Fruit fly (Drosophila melanogaster): ENCODE data around the gene Sox21b.

Sox21b gene

dm6 chr3L:14131274-14131989 is at the start of gene Sox21b:
Gene Sox21b (minus strand): TSS chr3L:14131324.
- no peak for TF ChIP-seq CG17801 (GFP tag; optimal IDR thresholded peaks at IDR 0.05; ENCODE audit: partially characterized antibody)

DNA sequence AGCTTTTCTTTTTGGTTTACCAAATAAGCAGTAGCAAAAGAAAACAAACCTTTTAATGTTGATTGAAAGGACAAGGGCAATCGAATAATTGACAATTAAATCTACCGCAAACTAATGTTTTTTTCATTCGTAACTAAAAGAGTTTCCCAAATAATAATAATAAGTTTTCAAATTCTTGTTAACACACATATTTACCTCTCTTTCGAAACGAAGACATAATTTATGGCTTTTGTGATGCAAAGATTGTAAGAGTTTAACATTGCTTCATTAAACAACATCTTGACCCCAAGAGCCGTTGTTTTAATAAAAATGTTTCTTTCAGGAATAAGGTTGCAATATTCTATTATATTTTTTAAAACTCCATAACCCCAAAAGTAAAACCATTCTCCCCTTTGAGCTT is 47.4 kb upstream of the Sox21b start, which contains the start of gene D:
Gene D, minus strand, starts transcription at position 101 of the 400 bp plus-strand sequence.
- no peak for TF ChIP-seq CG17801 (GFP tag; optimal IDR thresholded peaks at IDR 0.05; ENCODE audit: partially characterized antibody)

DNA sequence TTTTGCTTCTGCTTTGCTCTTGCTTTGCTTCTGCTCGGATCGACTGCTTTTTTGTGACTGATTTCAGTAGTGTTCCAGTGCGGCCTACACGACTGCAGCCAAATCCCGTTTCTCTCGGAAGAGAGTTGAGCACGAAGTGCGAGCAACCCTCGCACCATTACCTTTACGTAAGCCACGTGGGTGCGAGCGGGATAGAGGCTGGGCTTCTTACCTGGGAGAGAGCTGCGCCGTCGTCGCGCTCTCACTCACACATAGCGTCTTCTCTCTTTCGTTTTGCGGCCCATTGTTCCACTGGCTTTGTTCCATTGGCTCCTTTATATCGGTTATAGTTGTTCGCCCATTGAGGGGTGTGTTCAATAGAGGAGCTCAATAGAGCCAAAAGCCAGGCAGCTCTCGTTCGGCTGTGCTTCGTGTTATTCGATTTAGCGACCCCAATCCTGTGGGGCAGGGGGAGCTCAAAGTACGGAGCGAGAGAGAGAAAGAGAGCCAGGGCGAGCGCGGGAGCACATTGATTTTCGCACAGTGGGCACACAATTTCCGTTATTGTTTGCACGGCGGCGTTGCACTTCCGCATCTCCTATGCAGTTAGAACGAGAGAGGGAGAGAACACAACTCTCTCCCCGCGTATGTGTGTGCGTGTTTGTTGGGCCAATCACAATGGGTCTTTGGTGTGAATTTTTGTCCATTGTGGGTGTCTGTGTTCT is 46.5 kb upstream of the Sox21b start:
- TF ChIP-seq CG17801 (GFP tag; optimal IDR thresholded peaks at IDR 0.05; ENCODE audit: partially characterized antibody), result no peak

dm6 chr3L:14174197-14174596 is 43.1 kb upstream of the Sox21b start:
- TF ChIP-seq CG17801 (GFP tag; optimal IDR thresholded peaks at IDR 0.05; ENCODE audit: partially characterized antibody), result no peak

DNA sequence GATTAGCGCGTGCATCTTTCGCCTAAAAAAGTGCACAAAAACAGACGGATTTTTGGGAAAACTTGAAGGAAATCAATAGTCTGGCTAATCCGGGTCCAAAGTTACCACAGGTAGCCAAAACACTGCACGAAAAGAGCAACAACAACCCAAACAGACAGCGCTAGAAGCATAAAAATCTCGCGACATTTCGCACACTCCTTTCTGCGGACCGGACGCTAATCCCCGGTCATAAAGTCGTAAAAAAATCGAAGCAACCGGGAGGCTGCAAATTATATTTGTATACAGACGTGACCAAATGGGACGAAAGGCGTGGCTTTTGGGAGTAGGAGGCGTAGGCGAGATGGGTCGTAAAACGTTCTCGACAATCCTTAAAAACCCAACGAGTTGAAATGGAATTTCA is 42.2 kb upstream of the Sox21b start:
- no peak for TF ChIP-seq CG17801 (GFP tag; optimal IDR thresholded peaks at IDR 0.05; ENCODE audit: partially characterized antibody)

- no peak for TF ChIP-seq CG17801 (GFP tag; optimal IDR thresholded peaks at IDR 0.05; ENCODE audit: partially characterized antibody)
These were observed 41.2 kb upstream of the Sox21b start for dm6 chr3L:14172174-14172940.

- no peak for TF ChIP-seq CG17801 (GFP tag; optimal IDR thresholded peaks at IDR 0.05; ENCODE audit: partially characterized antibody)
These were observed 39.4 kb upstream of the Sox21b start for dm6 chr3L:14170531-14170930.

DNA sequence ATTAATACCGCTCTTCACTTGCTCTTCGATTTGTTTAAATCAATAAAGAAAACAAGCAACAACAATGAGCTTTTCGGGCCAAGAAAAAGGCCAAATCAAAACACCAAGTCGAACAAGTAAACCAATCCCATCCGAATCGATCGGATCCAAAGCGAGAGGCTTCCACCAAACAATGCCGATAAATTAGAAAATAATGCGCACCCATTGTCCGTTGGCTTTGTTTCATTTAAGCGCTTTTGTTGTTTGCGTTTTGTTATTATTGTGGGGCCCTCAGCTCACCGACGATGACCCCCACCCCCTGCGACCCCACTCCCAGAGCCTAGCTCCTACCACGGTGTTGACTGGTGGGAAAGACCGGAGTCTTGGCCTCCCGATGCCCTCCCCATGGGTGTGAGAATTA is 36.8 kb upstream of the Sox21b start:
- no peak for TF ChIP-seq CG17801 (GFP tag; optimal IDR thresholded peaks at IDR 0.05; ENCODE audit: partially characterized antibody)

- TF ChIP-seq CG17801 (GFP tag; optimal IDR thresholded peaks at IDR 0.05; ENCODE audit: partially characterized antibody), result no peak
These were observed 35.1 kb upstream of the Sox21b start for dm6 chr3L:14166271-14166670.

- TF ChIP-seq CG17801 (GFP tag; optimal IDR thresholded peaks at IDR 0.05; ENCODE audit: partially characterized antibody), result no peak
These were observed 30.8 kb upstream of the Sox21b start for dm6 chr3L:14161951-14162350.

DNA sequence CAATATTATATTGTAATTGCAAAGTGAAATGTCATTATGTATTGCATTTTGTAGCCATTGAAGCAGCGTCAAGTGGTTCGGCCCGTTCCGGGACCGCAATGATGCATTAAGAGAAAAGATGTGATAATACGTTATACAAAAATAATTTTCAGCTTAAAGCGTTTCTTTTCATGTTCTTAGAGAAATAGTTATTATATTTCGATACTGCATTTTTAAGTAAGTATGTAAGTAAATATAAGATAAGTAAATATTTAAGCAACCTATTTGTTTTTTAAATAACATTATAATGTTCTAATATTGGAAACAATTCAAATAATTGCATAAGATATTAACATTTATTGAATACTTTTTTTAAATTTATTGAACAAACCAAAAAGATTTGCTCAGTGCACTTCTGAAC is 29.3 kb upstream of the Sox21b start:
- TF ChIP-seq CG17801 (GFP tag; optimal IDR thresholded peaks at IDR 0.05; ENCODE audit: partially characterized antibody), result no peak

- TF ChIP-seq CG17801 (GFP tag; optimal IDR thresholded peaks at IDR 0.05; ENCODE audit: partially characterized antibody), result no peak
These were observed 26.9 kb upstream of the Sox21b start for dm6 chr3L:14157919-14158541.

dm6 chr3L:14154940-14155339 is 23.8 kb upstream of the Sox21b start:
- no peak for TF ChIP-seq CG17801 (GFP tag; optimal IDR thresholded peaks at IDR 0.05; ENCODE audit: partially characterized antibody)

DNA sequence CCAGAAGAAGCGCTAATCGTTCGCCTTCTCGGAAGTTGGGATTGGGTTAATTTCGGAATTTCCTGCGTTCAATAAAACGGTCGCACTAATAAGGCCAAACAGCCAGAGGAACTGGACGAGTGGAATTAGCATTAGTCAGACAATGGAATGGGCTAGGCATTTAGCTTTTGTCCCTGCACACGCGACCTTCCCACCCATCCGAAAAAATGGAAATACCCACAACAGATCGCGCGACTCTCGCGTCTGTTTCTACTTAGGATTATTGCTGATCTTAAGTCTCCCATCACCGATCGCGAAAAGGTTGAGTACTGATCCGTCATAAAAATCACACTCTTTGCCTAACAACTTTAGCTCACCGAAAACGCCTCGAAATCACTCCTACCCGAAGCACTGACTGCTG is 22.5 kb upstream of the Sox21b start:
- no peak for TF ChIP-seq CG17801 (GFP tag; optimal IDR thresholded peaks at IDR 0.05; ENCODE audit: partially characterized antibody)

- TF ChIP-seq CG17801 (GFP tag; optimal IDR thresholded peaks at IDR 0.05; ENCODE audit: partially characterized antibody), result no peak
These were observed 21.5 kb upstream of the Sox21b start for dm6 chr3L:14152608-14153007.

All from ovary, adult (tissue).